Worm (Caenorhabditis elegans): ENCODE results near the gene M01H9.10.

DNA sequence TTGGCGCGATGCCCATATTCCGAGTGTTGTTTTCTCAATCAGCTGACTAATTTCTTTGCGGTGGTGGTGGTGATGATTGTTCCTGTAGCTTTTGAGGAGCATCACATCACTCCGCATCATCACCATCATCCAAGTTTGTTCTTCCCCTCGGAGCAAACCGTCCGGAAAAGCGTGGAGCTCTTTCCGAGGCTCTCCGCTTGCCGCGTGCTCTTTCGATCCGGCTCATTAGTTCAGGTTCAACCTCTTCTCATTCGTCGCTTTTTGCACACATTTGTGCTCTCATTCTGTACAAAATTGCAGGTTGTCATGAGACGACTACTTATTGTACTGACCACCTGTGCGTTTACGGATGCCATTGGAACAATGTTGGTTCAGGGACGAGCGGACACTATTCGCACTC lies 14.7 kb downstream of the M01H9.10 start, which contains the start of gene M01H9.5:
- TF ChIP-seq med-1 (GFP tag; optimal IDR thresholded peaks at IDR 0.05; ENCODE audit: insufficient read depth) (no peak), flt-1 (GFP tag; IDR thresholded peaks at IDR 0.05) (no peak)
